Worm (Caenorhabditis elegans) whole organism, early embryonic: ENCODE measurements around the gene ears-2.

Source experiments
- B0310.2 ChIP-seq: sonication (generic microtip); optimal IDR thresholded peaks from 2 replicates; lab custom pipeline; 2016; ENCODE audit warnings: mild to moderate bottlenecking, missing genetic modification characterization, missing compliant biosample characterization
- F13C5.2 ChIP-seq: sonication (generic microtip); optimal IDR thresholded peaks from 2 replicates; lab custom pipeline; 2017; ENCODE audit warnings: mild to moderate bottlenecking, missing genetic modification characterization, inconsistent platforms, missing compliant biosample characterization
- aly-1 ChIP-seq: sonication (generic microtip); optimal IDR thresholded peaks from 2 replicates; lab custom pipeline; 2016; ENCODE audit warnings: missing genetic modification characterization, missing compliant biosample characterization
- ama-1 ChIP-seq: fragments of 150-350 bp; optimal IDR thresholded peaks from 2 replicates; lab custom pipeline; 2014
- ceh-13 ChIP-seq: fragments of 200-800 bp; sonication (Bioruptor generic); optimal IDR thresholded peaks from 2 replicates; lab custom pipeline; 2018; ENCODE audit warnings: mild to moderate bottlenecking, missing genetic modification characterization, missing compliant biosample characterization
- flt-1 ChIP-seq: fragments of 200-800 bp; sonication (Bioruptor generic); IDR thresholded peaks from 2 replicates; pipeline ENCODE4 v1.3.6; 2022; ENCODE audit warnings: missing genetic modification characterization, missing compliant biosample characterization
- hmbx-1 ChIP-seq: sonication (generic microtip); optimal IDR thresholded peaks from 2 replicates; lab custom pipeline; 2016; ENCODE audit warnings: mild to moderate bottlenecking, missing genetic modification characterization, missing compliant biosample characterization
- hmg-4 ChIP-seq: fragments of 200-800 bp; sonication (Bioruptor generic); optimal IDR thresholded peaks from 2 replicates; lab custom pipeline; 2018; ENCODE audit warnings: mild to moderate bottlenecking, missing genetic modification characterization, missing compliant biosample characterization
- scrt-1 ChIP-seq: fragments of 200-800 bp; sonication (Bioruptor generic); IDR thresholded peaks from 2 replicates; pipeline ENCODE4 v1.3.6; 2022; ENCODE audit warnings: missing genetic modification characterization, missing compliant biosample characterization
- sea-1 ChIP-seq: fragments of 200-800 bp; sonication (Bioruptor generic); conservative IDR thresholded peaks from 2 replicates; pipeline ENCODE4 v1.3.6; 2022; ENCODE audit warnings: missing genetic modification characterization, missing compliant biosample characterization
- tbx-11 ChIP-seq: fragments of 200-800 bp; sonication (Bioruptor generic); IDR thresholded peaks from 2 replicates; pipeline ENCODE4 v1.3.6; 2022; ENCODE audit warnings: missing genetic modification characterization, missing compliant biosample characterization
- tra-4 ChIP-seq: sonication (generic microtip); optimal IDR thresholded peaks from 2 replicates; lab custom pipeline; 2017; ENCODE audit warnings: missing genetic modification characterization, missing compliant biosample characterization

ce11 chrIV:393409-393930 is 3.2 kb upstream of the ears-2 start, which contains the start of the genes T07A9.15 and nog-1:
- TF ChIP-seq scrt-1 (no peak), aly-1 (tag; lab: Kevin White, UChicago) (no peak), ama-1 (no peak), hmbx-1 (no peak), tra-4 (no peak), sea-1 (GFP tag; lab: Robert Waterston, UW) (no peak), hmg-4 (GFP tag; lab: Kevin White, UChicago) (no peak), ceh-13 (no peak), flt-1 (GFP tag; lab: Robert Waterston, UW) (no peak), F13C5.2 (tag; lab: Kevin White, UChicago) (no peak), tbx-11 (no peak), B0310.2 (tag; lab: Kevin White, UChicago) (no peak)
